Fruit fly (Drosophila melanogaster) whole organism, embryonic: Measurements from ENCODE around the gene Nep4.

Experiments
- Bteb2 ChIP-seq: fragments of 200-800 bp; sonication (Bioruptor generic); optimal IDR thresholded peaks from 2 replicates; lab custom pipeline; 2016; ENCODE audit warnings: missing biosample characterization, missing genetic modification characterization
- CG34224 ChIP-seq: fragments of 200-800 bp; sonication (Bioruptor generic); IDR thresholded peaks from 3 replicates; pipeline ENCODE4 v1.3.6; 2022; ENCODE audit warnings: missing biosample characterization, missing genetic modification characterization; ENCODE audit not compliant: partially characterized antibody
- CG8924 ChIP-seq: fragments of 200-800 bp; optimal IDR thresholded peaks from 3 replicates; lab custom pipeline; 2019; ENCODE audit warnings: missing biosample characterization, mild to moderate bottlenecking, missing genetic modification characterization, moderate library complexity
- croc ChIP-seq: fragments of 200-800 bp; sonication (Bioruptor generic); conservative IDR thresholded peaks from 3 replicates; pipeline ENCODE4 v1.3.6; 2022; ENCODE audit warnings: missing biosample characterization, missing genetic modification characterization
- fd102C ChIP-seq: fragments of 200-800 bp; sonication (Bioruptor generic); optimal IDR thresholded peaks from 2 replicates; lab custom pipeline; 2018; ENCODE audit warnings: missing biosample characterization, mild to moderate bottlenecking, missing genetic modification characterization, moderate library complexity

DNA sequence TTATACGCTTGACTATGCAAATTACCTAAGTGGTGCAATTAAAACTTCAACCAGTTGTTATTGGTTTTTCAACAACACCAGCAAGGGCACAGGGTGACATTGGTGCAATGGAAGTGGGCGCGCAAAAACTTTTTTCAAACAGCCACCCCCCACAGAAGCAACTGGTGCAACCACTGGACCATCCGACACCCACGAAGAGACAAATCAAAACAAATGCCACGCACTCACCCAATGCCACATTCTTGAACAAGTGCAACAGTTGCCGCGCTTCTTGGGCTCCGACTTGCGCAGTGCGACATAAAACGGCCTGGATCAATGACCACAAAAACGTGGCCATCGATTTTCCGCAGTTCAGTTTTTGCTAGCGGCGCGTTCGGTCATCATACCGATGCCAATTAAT lies 24.0 kb downstream of the Nep4 start:
- no peak for TF ChIP-seq CG8924 (tag; lab: Kevin White, UChicago)
- TF ChIP-seq croc (GFP tag; lab: Robert Waterston, UW): no peak
- TF ChIP-seq CG34224 (GFP tag; lab: Robert Waterston, UW): no peak
- no peak for TF ChIP-seq Bteb2 (GFP tag; lab: Kevin White, UChicago)
- TF ChIP-seq fd102C (GFP tag; lab: Kevin White, UChicago): no peak
